Fruit fly (Drosophila melanogaster) whole organism, embryonic: ENCODE measurements around the gene Atx-1.

Experiments used
- Abd-B ChIP-seq: fragments of 200-800 bp; sonication (Bioruptor generic); optimal IDR thresholded peaks from 2 replicates; lab custom pipeline; 2018; ENCODE audit warnings: missing biosample characterization, mild to moderate bottlenecking, missing genetic modification characterization, moderate library complexity
- Atf3 ChIP-seq: fragments of 200-800 bp; sonication (Bioruptor generic); optimal IDR thresholded peaks from 3 replicates; lab custom pipeline; 2016; ENCODE audit warnings: missing biosample characterization, missing genetic modification characterization
- CG10462 ChIP-seq: fragments of 200-800 bp; sonication (Bioruptor generic); optimal IDR thresholded peaks from 2 replicates; lab custom pipeline; 2016; ENCODE audit warnings: missing biosample characterization, missing genetic modification characterization
- CG11456 ChIP-seq: fragments of 200-800 bp; sonication (Bioruptor generic); IDR thresholded peaks from 3 replicates; pipeline ENCODE4 v1.3.6; 2022; ENCODE audit warnings: missing biosample characterization, missing genetic modification characterization
- CG11695 ChIP-seq: fragments of 200-800 bp; sonication (Bioruptor generic); IDR thresholded peaks from 3 replicates; pipeline ENCODE4 v1.3.6; 2022; ENCODE audit warnings: missing biosample characterization, missing genetic modification characterization
- CG1233 ChIP-seq: fragments of 200-800 bp; sonication (Bioruptor generic); optimal IDR thresholded peaks from 4 replicates; lab custom pipeline; 2018; ENCODE audit warnings: missing biosample characterization, mild to moderate bottlenecking, missing genetic modification characterization
- CG12942 ChIP-seq: fragments of 200-800 bp; sonication (Bioruptor generic); optimal IDR thresholded peaks from 3 replicates; lab custom pipeline; 2016; ENCODE audit warnings: missing biosample characterization, missing genetic modification characterization
- CG13775 ChIP-seq: fragments of 200-800 bp; sonication (Bioruptor generic); optimal IDR thresholded peaks from 3 replicates; lab custom pipeline; 2017; ENCODE audit warnings: missing biosample characterization, mild to moderate bottlenecking, missing genetic modification characterization
- CG14965 ChIP-seq: fragments of 200-800 bp; sonication (Bioruptor generic); optimal IDR thresholded peaks from 2 replicates; lab custom pipeline; 2016; ENCODE audit warnings: missing biosample characterization, missing genetic modification characterization, borderline replicate concordance
- CG16813 ChIP-seq: fragments of 200-800 bp; sonication (Bioruptor generic); IDR thresholded peaks from 3 replicates; pipeline ENCODE4 v1.3.6; 2022; ENCODE audit warnings: missing biosample characterization, missing genetic modification characterization; ENCODE audit not compliant: partially characterized antibody
- CG17568 ChIP-seq: fragments of 200-800 bp; sonication (Bioruptor generic); optimal IDR thresholded peaks from 2 replicates; lab custom pipeline; 2018; ENCODE audit warnings: missing biosample characterization, mild to moderate bottlenecking, missing genetic modification characterization, moderate library complexity
- CG17829 ChIP-seq: fragments of 200-800 bp; optimal IDR thresholded peaks from 2 replicates; lab custom pipeline; 2019; ENCODE audit warnings: missing biosample characterization, mild to moderate bottlenecking, missing genetic modification characterization, moderate library complexity
- CG18599 ChIP-seq: fragments of 200-800 bp; sonication (Bioruptor generic); optimal IDR thresholded peaks from 3 replicates; lab custom pipeline; 2017; ENCODE audit warnings: missing biosample characterization, missing genetic modification characterization, mild to moderate bottlenecking, moderate library complexity, missing genetic modification reagents
- CG2202 ChIP-seq: fragments of 200-800 bp; sonication (Bioruptor generic); optimal IDR thresholded peaks from 2 replicates; lab custom pipeline; 2018; ENCODE audit warnings: missing biosample characterization, mild to moderate bottlenecking, missing genetic modification characterization
- CG33557 ChIP-seq: fragments of 200-800 bp; sonication (Bioruptor generic); optimal IDR thresholded peaks from 2 replicates; lab custom pipeline; 2019; ENCODE audit warnings: missing biosample characterization, mild to moderate bottlenecking, missing genetic modification characterization, moderate library complexity
- CG43689 ChIP-seq: fragments of 200-800 bp; sonication (Bioruptor generic); IDR thresholded peaks from 2 replicates; pipeline ENCODE4 v1.3.6; 2022; ENCODE audit warnings: missing biosample characterization, missing genetic modification characterization
- CG5180 ChIP-seq: fragments of 200-800 bp; sonication (Bioruptor generic); optimal IDR thresholded peaks from 3 replicates; lab custom pipeline; 2017; ENCODE audit warnings: missing biosample characterization, missing genetic modification characterization, mild to moderate bottlenecking, moderate library complexity, missing genetic modification reagents
- CG8359 ChIP-seq: fragments of 200-800 bp; sonication (Bioruptor generic); optimal IDR thresholded peaks from 2 replicates; lab custom pipeline; 2017; ENCODE audit warnings: missing biosample characterization, mild to moderate bottlenecking, missing genetic modification characterization, borderline replicate concordance
- CG9215 ChIP-seq: fragments of 200-800 bp; sonication (Bioruptor generic); IDR thresholded peaks from 2 replicates; pipeline ENCODE4 v1.3.6; 2022; ENCODE audit warnings: missing biosample characterization, missing genetic modification characterization
- CG9727 ChIP-seq: fragments of 200-800 bp; sonication (Bioruptor generic); optimal IDR thresholded peaks from 3 replicates; lab custom pipeline; 2017; ENCODE audit warnings: missing biosample characterization, mild to moderate bottlenecking, missing genetic modification characterization
- D ChIP-seq, 2 experiments: fragments of 200-800 bp in 1 of 2; fragments of >200 bp in 1 of 2; sonication (Bioruptor generic) in 1 of 2; optimal IDR thresholded peaks; 2 replicates in 1 of 2; 3 replicates in 1 of 2; lab custom pipeline; 2017; ENCODE audit warnings: mild to moderate bottlenecking in 1 of 2, missing biosample characterization in 1 of 2, missing genetic modification characterization in 1 of 2, missing genetic modification reagents in 1 of 2
- Dll ChIP-seq: fragments of 200-800 bp; sonication (Bioruptor generic); IDR thresholded peaks from 4 replicates; pipeline ENCODE4 v1.3.6; 2022; ENCODE audit warnings: missing biosample characterization, missing genetic modification characterization; ENCODE audit not compliant: partially characterized antibody
- E2f2 ChIP-seq: fragments of 200-800 bp; sonication (Bioruptor generic); IDR thresholded peaks from 2 replicates; pipeline ENCODE4 v1.3.6; 2022; ENCODE audit warnings: missing biosample characterization, missing genetic modification characterization
- Fer1 ChIP-seq: fragments of 200-800 bp; sonication (Bioruptor generic); optimal IDR thresholded peaks from 2 replicates; lab custom pipeline; 2017; ENCODE audit warnings: missing biosample characterization, mild to moderate bottlenecking, missing genetic modification characterization
- Gsc ChIP-seq: fragments of 200-800 bp; sonication (Bioruptor generic); IDR thresholded peaks from 2 replicates; pipeline ENCODE4 v1.3.6; 2022; ENCODE audit warnings: missing biosample characterization, missing genetic modification characterization
- HHEX ChIP-seq: fragments of 200-800 bp; sonication (Bioruptor generic); optimal IDR thresholded peaks from 3 replicates; lab custom pipeline; 2017; ENCODE audit warnings: missing biosample characterization, mild to moderate bottlenecking, missing genetic modification characterization, missing genetic modification reagents
- Mrtf ChIP-seq: fragments of 200-800 bp; sonication (Bioruptor generic); IDR thresholded peaks from 3 replicates; pipeline ENCODE4 v1.3.6; 2022; ENCODE audit warnings: missing biosample characterization, missing genetic modification characterization
- Tbp ChIP-seq: fragments of >200 bp; optimal IDR thresholded peaks from 2 replicates; lab custom pipeline; 2018; ENCODE audit warnings: missing biosample characterization, missing genetic modification characterization
- Xrp1 ChIP-seq: fragments of 200-800 bp; sonication (Bioruptor generic); IDR thresholded peaks from 2 replicates; pipeline ENCODE4 v1.3.6; 2022; ENCODE audit warnings: missing biosample characterization, missing genetic modification characterization
- ac ChIP-seq: fragments of 200-800 bp; sonication (Bioruptor generic); optimal IDR thresholded peaks from 3 replicates; lab custom pipeline; 2017; ENCODE audit warnings: missing biosample characterization, mild to moderate bottlenecking, missing genetic modification characterization
- bowl ChIP-seq: fragments of 200-800 bp; sonication (Bioruptor generic); IDR thresholded peaks from 2 replicates; pipeline ENCODE4 v1.3.6; 2022; ENCODE audit warnings: missing biosample characterization, missing genetic modification characterization
- cad ChIP-seq: fragments of >200 bp; optimal IDR thresholded peaks from 2 replicates; lab custom pipeline; 2017; ENCODE audit warnings: missing biosample characterization, missing genetic modification characterization
- caup ChIP-seq: fragments of 200-800 bp; sonication (Bioruptor generic); optimal IDR thresholded peaks from 3 replicates; lab custom pipeline; 2017; ENCODE audit warnings: missing biosample characterization, mild to moderate bottlenecking, missing genetic modification characterization, moderate library complexity; ENCODE audit not compliant: severe bottlenecking
- dpn ChIP-seq, 2 experiments: fragments of 200-800 bp; sonication (Bioruptor generic); optimal IDR thresholded peaks; 3 replicates each; lab custom pipeline; 2016; ENCODE audit warnings: missing biosample characterization in 2 of 2, missing genetic modification characterization in 2 of 2
- emc ChIP-seq: fragments of 200-800 bp; sonication (Bioruptor generic); optimal IDR thresholded peaks from 2 replicates; lab custom pipeline; 2016; ENCODE audit warnings: missing biosample characterization, missing genetic modification characterization
- eyg ChIP-seq: fragments of 200-800 bp; sonication (Bioruptor generic); optimal IDR thresholded peaks from 3 replicates; lab custom pipeline; 2016; ENCODE audit warnings: missing biosample characterization, missing genetic modification characterization
- gt ChIP-seq: fragments of 200-800 bp; sonication (Bioruptor generic); IDR thresholded peaks from 2 replicates; pipeline ENCODE4 v1.3.6; 2022; ENCODE audit warnings: missing biosample characterization, missing genetic modification characterization
- jing ChIP-seq: fragments of 200-800 bp; sonication (Bioruptor generic); optimal IDR thresholded peaks from 2 replicates; lab custom pipeline; 2018; ENCODE audit warnings: missing biosample characterization, mild to moderate bottlenecking, missing genetic modification characterization
- kay ChIP-seq: fragments of 200-800 bp; sonication (Bioruptor generic); optimal IDR thresholded peaks from 2 replicates; lab custom pipeline; 2016; ENCODE audit warnings: missing biosample characterization, missing genetic modification characterization
- org-1 ChIP-seq: fragments of 200-800 bp; sonication (Bioruptor generic); optimal IDR thresholded peaks from 2 replicates; lab custom pipeline; 2017; ENCODE audit warnings: missing biosample characterization, missing genetic modification characterization
- sc ChIP-seq, 3 experiments: fragments of >200 bp in 2 of 3; fragments of 200-800 bp in 1 of 3; sonication (Bioruptor generic) in 1 of 3; optimal IDR thresholded peaks; 2 replicates in 2 of 3; 3 replicates in 1 of 3; lab custom pipeline; 2017; ENCODE audit warnings: mild to moderate bottlenecking in 1 of 3, missing biosample characterization in 1 of 3, missing genetic modification characterization in 1 of 3, missing genetic modification reagents in 1 of 3
- scrt ChIP-seq: fragments of 200-800 bp; sonication (Bioruptor generic); optimal IDR thresholded peaks from 2 replicates; lab custom pipeline; 2018; ENCODE audit warnings: missing biosample characterization, mild to moderate bottlenecking, missing genetic modification characterization, moderate library complexity
- sisA ChIP-seq: fragments of 200-800 bp; sonication (Bioruptor generic); IDR thresholded peaks from 2 replicates; pipeline ENCODE4 v1.3.6; 2022; ENCODE audit warnings: missing biosample characterization, missing genetic modification characterization
- tio ChIP-seq: fragments of 200-800 bp; sonication (Bioruptor generic); optimal IDR thresholded peaks from 2 replicates; lab custom pipeline; 2017; ENCODE audit warnings: missing biosample characterization, missing genetic modification characterization, inconsistent platforms
- tna ChIP-seq: fragments of 200-800 bp; sonication (Bioruptor generic); IDR thresholded peaks from 2 replicates; pipeline ENCODE4 v1.3.6; 2022; ENCODE audit warnings: missing biosample characterization, missing genetic modification characterization; ENCODE audit not compliant: partially characterized antibody
- ttk ChIP-seq: fragments of 200-800 bp; sonication (Bioruptor generic); IDR thresholded peaks from 2 replicates; pipeline ENCODE4 v2.1.2; 2022; ENCODE audit warnings: missing biosample characterization, missing genetic modification characterization
- tx ChIP-seq: fragments of 200-800 bp; sonication (Bioruptor generic); optimal IDR thresholded peaks from 2 replicates; lab custom pipeline; 2016; ENCODE audit warnings: missing biosample characterization, missing genetic modification characterization

Atx-1 gene

DNA sequence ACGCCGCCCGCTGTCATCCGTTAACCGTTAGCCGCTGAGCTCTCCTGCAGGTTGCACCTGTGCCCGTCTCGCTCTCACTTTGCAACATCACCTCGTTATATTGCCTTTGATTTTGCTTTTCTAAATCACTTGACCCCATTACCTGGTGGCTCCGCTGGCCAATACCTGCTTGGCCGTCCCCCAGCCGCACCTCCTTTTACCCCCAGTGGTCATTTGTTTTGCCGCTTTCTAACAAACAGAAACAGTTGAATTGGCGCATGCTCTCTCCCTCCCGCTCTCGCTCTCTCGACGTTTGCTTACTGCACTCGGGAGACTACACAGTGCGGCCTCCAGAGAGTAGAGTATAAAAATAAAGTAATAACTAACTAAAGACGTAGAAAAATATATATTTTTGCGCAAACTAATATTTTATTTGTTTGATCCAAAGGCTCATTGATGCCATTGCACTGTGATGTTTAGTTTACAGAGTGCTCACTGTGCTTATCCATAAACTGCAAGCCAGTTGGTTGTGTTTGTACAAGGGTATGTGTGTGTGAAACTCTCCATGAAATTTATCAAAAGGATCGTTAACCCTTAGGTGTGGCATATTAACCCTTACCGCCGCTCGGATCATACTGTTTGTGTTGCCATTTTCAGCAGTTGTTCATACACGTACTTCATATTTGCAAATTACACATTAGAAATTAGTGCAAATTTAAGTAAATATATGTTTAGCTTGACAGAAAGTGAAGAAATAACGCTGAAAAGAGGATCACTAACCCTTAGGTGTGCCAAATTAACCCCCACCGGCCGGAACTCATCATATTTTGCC lies 18.3 kb upstream of the Atx-1 start (continued):
- peak; percentile 39 for TF ChIP-seq CG5180
- TF ChIP-seq Gsc (GFP tag; lab: Robert Waterston, UW) = peak; percentile 67; the same call in 1 of the 2 replicates
- TF ChIP-seq CG18599 (GFP tag; lab: Kevin White, UChicago) = peak; percentile 91
- no peak for TF ChIP-seq sc (optimal IDR thresholded peaks at IDR 0.05; lab: Kevin White, UChicago)
- no peak for TF ChIP-seq sc (GFP tag; optimal IDR thresholded peaks at IDR 0.05; lab: Kevin White, UChicago)
- TF ChIP-seq CG14965 (GFP tag; lab: Kevin White, UChicago) = no peak
- TF ChIP-seq CG16813 (GFP tag; lab: Robert Waterston, UW) = no peak
- no peak for TF ChIP-seq emc (GFP tag; lab: Kevin White, UChicago)
- no peak for TF ChIP-seq CG17568 (GFP tag; lab: Kevin White, UChicago)
- peak; percentile 5 for TF ChIP-seq kay (GFP tag; lab: Kevin White, UChicago)
- peak; percentile 61; the same call in 1 of the 2 replicates for TF ChIP-seq bowl
- TF ChIP-seq caup = peak; percentile 75
- peak; percentile 79 for TF ChIP-seq tio (GFP tag; lab: Kevin White, UChicago)
- peak; percentile 54 for TF ChIP-seq CG12942 (GFP tag; lab: Kevin White, UChicago)
- TF ChIP-seq Fer1 (GFP tag; lab: Kevin White, UChicago) = peak; percentile 65
- peak; percentile 66 for TF ChIP-seq Atf3 (GFP tag; lab: Kevin White, UChicago)
- TF ChIP-seq Abd-B (GFP tag; lab: Kevin White, UChicago) = peak; percentile 60
- peak; percentile 45 for TF ChIP-seq CG33557 (GFP tag; lab: Kevin White, UChicago)
- TF ChIP-seq CG1233 (GFP tag; lab: Kevin White, UChicago) = peak; percentile 46
- no peak for TF ChIP-seq tna
- TF ChIP-seq ac (GFP tag; lab: Kevin White, UChicago) = peak; percentile 30
- TF ChIP-seq CG9215 (GFP tag; lab: Robert Waterston, UW) = peak; percentile 78
- peak; percentile 79 for TF ChIP-seq CG11695 (GFP tag; lab: Robert Waterston, UW)
- peak; percentile 65 for TF ChIP-seq scrt (GFP tag; lab: Kevin White, UChicago)
- peak; percentile 79 for TF ChIP-seq HHEX
- peak; percentile 89 for TF ChIP-seq sisA (GFP tag; lab: Robert Waterston, UW)
- peak; percentile 81 for TF ChIP-seq Mrtf
- peak; percentile 52 for TF ChIP-seq CG10462
- TF ChIP-seq D (optimal IDR thresholded peaks at IDR 0.05; lab: Kevin White, UChicago) = no peak
- peak; percentile 45 for TF ChIP-seq D (GFP tag; optimal IDR thresholded peaks at IDR 0.05; lab: Kevin White, UChicago)
- TF ChIP-seq Tbp (GFP tag; lab: Kevin White, UChicago) = no peak
- peak; percentile 90 for TF ChIP-seq Xrp1 (GFP tag; lab: Robert Waterston, UW)
- peak; percentile 39 for TF ChIP-seq CG2202
- TF ChIP-seq CG43689 (GFP tag; lab: Robert Waterston, UW) = peak; percentile 62
- no peak for TF ChIP-seq eyg (GFP tag; lab: Kevin White, UChicago)
- TF ChIP-seq org-1 = peak; percentile 60
- peak; percentile 81 for TF ChIP-seq CG9727
- TF ChIP-seq dpn (GFP tag; optimal IDR thresholded peaks at IDR 0.05; lab: Kevin White, UChicago) = peak; percentile 48 to 81
- TF ChIP-seq CG13775 (GFP tag; lab: Kevin White, UChicago) = peak; percentile 59
- peak; percentile 79 for TF ChIP-seq CG17829 (tag; lab: Kevin White, UChicago)
- peak; percentile 42 for TF ChIP-seq tx (GFP tag; lab: Kevin White, UChicago)
- TF ChIP-seq Dll (GFP tag; lab: Robert Waterston, UW) = no peak
- peak; percentile 84 for TF ChIP-seq ttk
- no peak for TF ChIP-seq cad (GFP tag; lab: Kevin White, UChicago)
- peak; percentile 82 for TF ChIP-seq CG11456 (GFP tag; lab: Robert Waterston, UW)
- no peak; the same call in 1 of the 2 replicates for TF ChIP-seq gt (GFP tag; lab: Robert Waterston, UW)
- peak; percentile 64 for TF ChIP-seq jing (GFP tag; lab: Kevin White, UChicago)
- TF ChIP-seq E2f2 = peak; percentile 54; the same call in 1 of the 2 replicates
- TF ChIP-seq CG8359 = no peak
